Fruit fly (Drosophila melanogaster): Measurements from ENCODE around the gene Boh1.

The Boh1 gene

dm6 chr3R:27928984-27929924, 10.0 kb upstream of the Boh1 start:
- TF ChIP-seq CG8478 (optimal IDR thresholded peaks at IDR 0.05) (no peak), CTCF (optimal IDR thresholded peaks at IDR 0.05) (no peak)

- TF ChIP-seq CTCF (optimal IDR thresholded peaks at IDR 0.05): no peak
- TF ChIP-seq CG8478 (optimal IDR thresholded peaks at IDR 0.05): no peak
Observed at dm6 chr3R:27928140-27928539, 8.9 kb upstream of the Boh1 start, which contains the start of gene nenya. nenya (minus strand) TSS chr3R:27928174.

DNA sequence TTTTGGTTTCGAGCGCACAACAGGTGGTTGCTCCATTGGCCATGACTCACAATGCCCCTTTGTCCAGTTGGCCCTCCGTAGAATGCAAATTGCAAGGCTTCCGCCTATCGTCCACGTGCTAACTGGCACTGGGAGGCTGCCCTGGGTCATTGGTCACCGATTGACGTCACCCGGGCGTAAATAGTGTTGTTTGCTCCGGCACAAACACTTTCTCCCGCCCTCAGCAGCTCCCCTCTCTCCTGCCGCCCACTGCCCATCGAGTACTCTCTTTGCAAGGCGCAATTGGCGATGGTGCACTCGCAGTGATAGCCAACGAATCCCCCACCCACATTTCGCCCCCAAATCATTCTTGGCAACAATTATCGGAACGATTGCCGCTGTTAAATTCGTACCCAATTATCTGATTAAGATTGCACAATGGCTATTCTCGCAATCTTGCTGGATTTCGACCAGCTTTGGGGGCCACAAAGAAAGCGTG, 7.5 kb upstream of the Boh1 start:
- TF ChIP-seq CG8478 (optimal IDR thresholded peaks at IDR 0.05) (no peak), CTCF (optimal IDR thresholded peaks at IDR 0.05) (no peak)

- TF ChIP-seq CTCF (optimal IDR thresholded peaks at IDR 0.05) (no peak), CG8478 (optimal IDR thresholded peaks at IDR 0.05) (no peak)
Observed at dm6 chr3R:27925971-27926533, 6.8 kb upstream of the Boh1 start.

DNA sequence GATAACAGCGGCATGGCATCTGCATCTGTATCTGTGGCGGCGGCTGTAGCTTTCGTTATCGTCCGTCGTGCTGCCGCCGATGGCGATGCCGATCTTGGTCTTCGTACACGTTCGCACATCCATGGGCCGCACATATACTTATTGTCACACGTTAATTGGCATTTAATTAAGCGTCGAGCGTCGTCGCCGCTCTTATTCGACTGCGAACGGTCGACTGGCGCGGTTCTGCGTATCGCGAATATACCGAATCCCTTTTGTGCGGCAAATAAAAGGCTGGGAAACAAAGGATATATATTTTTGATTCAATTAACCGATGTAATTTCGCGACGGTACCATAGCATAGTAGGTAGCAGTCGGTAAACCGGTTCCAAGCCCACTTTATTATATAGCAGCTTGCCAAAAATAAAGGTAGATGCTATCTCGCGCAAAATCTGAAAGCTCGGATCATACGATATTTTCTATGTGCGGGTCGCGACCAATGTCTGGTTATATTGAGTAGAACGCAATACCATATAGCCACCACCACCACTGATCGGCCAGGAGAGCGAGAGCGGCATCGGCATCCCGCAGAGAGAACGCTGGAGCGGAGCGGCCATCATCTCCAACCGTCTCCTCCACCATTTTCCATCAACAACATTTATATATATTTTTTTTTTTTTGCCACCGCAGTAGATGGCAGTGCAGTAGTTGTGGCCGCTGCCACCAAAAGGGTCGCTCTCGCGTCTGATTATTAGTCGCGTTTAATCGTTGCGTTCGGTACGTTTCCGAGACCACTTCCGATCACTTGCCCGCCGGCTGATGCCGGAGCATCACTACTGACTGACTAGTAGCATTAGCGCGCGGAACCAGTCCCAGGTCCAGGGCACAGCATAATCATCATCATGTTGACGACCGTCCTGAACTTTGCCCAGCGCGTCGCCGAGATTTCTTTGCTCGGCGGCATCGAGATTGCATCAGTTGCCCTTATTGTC, 6.0 kb upstream of the Boh1 start, which contains the start of gene mino:
Gene mino, plus strand, starts transcription at position 192 of the 971 bp plus-strand sequence.
- TF ChIP-seq CTCF (optimal IDR thresholded peaks at IDR 0.05): no peak
- no peak for TF ChIP-seq CG8478 (optimal IDR thresholded peaks at IDR 0.05)

DNA sequence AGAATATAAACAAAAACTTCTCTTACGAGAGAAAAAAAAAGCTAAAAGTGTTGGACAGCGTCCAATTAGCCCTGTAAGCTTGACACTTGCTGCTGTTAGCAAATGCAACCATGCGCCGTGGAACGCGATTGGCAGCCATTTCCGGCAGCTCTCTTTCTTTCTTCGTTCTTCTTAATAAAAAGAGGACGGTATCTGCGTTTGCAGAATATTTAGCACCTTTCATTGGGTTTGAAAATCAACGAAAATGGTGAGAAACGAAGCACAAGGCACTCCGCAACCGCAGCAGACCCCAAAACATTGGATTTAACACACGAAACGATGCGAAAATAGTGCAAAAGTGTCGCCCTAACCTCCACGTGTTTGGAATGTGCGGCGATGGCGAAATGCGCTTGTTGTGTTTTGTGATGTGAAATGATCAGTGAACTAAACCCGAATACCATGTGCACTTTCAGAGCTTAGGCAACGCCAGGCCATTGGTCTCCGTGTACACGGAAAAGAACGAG, 3.5 kb upstream of the Boh1 start, which contains the start of gene RpL4:
Gene RpL4, plus strand, starts transcription at position 149 of the 503 bp plus-strand sequence.
- TF ChIP-seq CG8478 (optimal IDR thresholded peaks at IDR 0.05) (no peak), CTCF (optimal IDR thresholded peaks at IDR 0.05) (no peak)

dm6 chr3R:27921982-27922672, 2.9 kb upstream of the Boh1 start, which contains the start of gene BCAS2:
BCAS2 (minus strand) TSS chr3R:27922356.
- TF ChIP-seq CTCF (optimal IDR thresholded peaks at IDR 0.05) (no peak), CG8478 (optimal IDR thresholded peaks at IDR 0.05) (no peak)

DNA sequence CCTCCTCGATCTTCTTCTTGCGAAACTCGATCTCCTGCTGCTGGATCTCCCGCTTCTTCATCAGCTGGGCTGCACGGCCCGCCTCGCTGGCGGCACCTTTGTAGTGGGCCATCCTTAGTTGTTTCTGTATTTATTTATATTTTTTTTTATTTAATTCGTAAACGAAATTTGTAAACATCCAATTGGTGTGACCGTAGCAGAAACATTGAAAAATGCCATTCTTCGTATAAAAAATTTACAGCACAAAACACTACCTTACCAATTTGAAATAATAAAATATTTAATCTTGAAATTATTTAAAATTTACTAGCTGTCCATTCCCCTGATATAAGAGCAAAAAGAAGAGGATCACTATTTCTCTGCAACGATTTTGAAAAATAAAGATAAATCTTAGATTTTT, 1.6 kb upstream of the Boh1 start, which contains the start of gene CG12259:
Gene CG12259, minus strand, starts transcription at position 207 of the 400 bp plus-strand sequence.
- no peak for TF ChIP-seq CTCF (optimal IDR thresholded peaks at IDR 0.05)
- TF ChIP-seq CG8478 (optimal IDR thresholded peaks at IDR 0.05): no peak

DNA sequence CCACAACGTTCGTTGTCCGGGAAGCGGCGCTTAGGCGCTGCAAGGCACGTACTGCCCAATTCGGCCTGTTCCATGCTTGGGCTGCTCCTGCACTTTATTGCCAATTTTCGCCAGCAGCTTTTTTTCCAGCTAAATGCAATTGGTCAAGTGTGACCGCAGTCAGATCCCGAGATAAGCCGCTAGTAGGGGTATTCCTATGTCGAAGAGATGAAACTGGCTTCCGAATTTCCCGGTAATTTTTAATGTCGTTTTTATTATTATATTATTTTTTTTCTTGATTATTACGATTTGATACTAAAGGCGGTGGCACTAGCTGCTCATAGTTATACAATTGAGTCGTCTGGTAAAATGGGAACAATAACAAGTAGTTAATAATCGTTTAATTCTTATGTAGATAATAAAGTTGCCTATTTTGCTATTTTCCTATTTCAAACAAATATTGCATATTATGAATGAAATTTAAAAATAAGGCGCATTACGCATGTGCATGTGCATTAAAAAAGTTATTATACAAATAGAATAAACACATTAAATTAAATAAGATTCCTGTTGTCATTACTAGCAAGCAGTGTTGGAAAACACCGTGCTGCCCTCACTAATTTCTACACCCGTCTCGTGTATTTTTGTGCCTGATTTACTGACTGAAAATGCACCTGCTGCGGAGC, 2.8 kb downstream of the Boh1 start, which contains the start of the genes CG5003 and mRpS22:
Gene CG5003, minus strand, starts transcription at position 162 of the 665 bp plus-strand sequence.
Gene mRpS22, plus strand, starts transcription at position 554 of the 665 bp plus-strand sequence.
- TF ChIP-seq CG8478 (optimal IDR thresholded peaks at IDR 0.05): no peak
- no peak for TF ChIP-seq CTCF (optimal IDR thresholded peaks at IDR 0.05)

- no peak for TF ChIP-seq CTCF (optimal IDR thresholded peaks at IDR 0.05)
- no peak for TF ChIP-seq CG8478 (optimal IDR thresholded peaks at IDR 0.05)
Observed at dm6 chr3R:27912147-27912546, 7.1 kb downstream of the Boh1 start, which contains the start of gene mil. mil (plus strand) TSS chr3R:27912447.

DNA sequence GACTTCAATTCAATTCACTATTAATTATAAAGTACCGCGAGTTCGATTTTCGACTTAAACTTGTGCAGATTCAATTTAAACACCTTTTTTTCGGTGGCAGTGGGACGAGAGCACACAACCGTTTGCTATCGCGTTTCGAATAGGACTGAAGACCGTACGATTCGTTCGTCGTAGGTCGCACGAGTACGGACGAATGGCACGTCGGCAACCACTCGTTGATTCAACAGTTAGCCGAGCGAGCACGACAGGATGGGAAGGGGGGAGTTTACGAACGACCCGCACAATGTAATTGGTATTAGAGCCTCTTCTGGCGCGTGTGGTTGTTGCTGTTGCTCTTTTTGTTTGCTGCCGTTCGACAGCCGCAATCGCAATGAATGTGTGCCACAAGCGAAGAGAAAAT, 13.6 kb downstream of the Boh1 start, which contains the start of gene CG34353:
Gene CG34353, minus strand, starts transcription at position 149 of the 400 bp plus-strand sequence.
- no peak for TF ChIP-seq CG8478 (optimal IDR thresholded peaks at IDR 0.05)
- TF ChIP-seq CTCF (optimal IDR thresholded peaks at IDR 0.05): no peak

dm6 chr3R:27888110-27888509, 31.1 kb downstream of the Boh1 start:
- TF ChIP-seq CTCF (optimal IDR thresholded peaks at IDR 0.05) (no peak), CG8478 (optimal IDR thresholded peaks at IDR 0.05) (no peak)

- TF ChIP-seq CG8478 (optimal IDR thresholded peaks at IDR 0.05) (no peak), CTCF (optimal IDR thresholded peaks at IDR 0.05) (no peak)
Observed at dm6 chr3R:27872290-27872689, 47.0 kb downstream of the Boh1 start, which contains the start of gene CG12426. CG12426 (minus strand) TSS chr3R:27872390.

Measured in S2 (cell line).